Fruit fly (Drosophila melanogaster) whole organism, wandering third instar larva: ENCODE measurements around the gene Psf3.
A peak's percentile ranks its signal among the peaks of the same experiment; 100 is the strongest.

Source experiments
- Abd-B ChIP-seq: fragments of >200 bp; optimal IDR thresholded peaks from 2 replicates; lab custom pipeline; 2017; ENCODE audit warnings: missing biosample characterization, missing genetic modification characterization
- CG9705 ChIP-seq: fragments of 200-800 bp; sonication (Bioruptor generic); optimal IDR thresholded peaks from 2 replicates; lab custom pipeline; 2018; ENCODE audit warnings: missing biosample characterization, mild to moderate bottlenecking, missing genetic modification characterization
- CrebA ChIP-seq: fragments of 200-800 bp; sonication (Bioruptor generic); optimal IDR thresholded peaks from 2 replicates; lab custom pipeline; 2016; ENCODE audit warnings: missing biosample characterization, mild to moderate bottlenecking, missing genetic modification characterization, borderline replicate concordance
- Dfd ChIP-seq: fragments of >200 bp; optimal IDR thresholded peaks from 2 replicates; lab custom pipeline; 2017; ENCODE audit warnings: missing biosample characterization, missing genetic modification characterization
- Dif ChIP-seq: fragments of 200-275, 200-300 bp; sonication (Bioruptor generic); optimal IDR thresholded peaks from 2 replicates; lab custom pipeline; 2018; ENCODE audit warnings: missing biosample characterization, missing genetic modification characterization; ENCODE audit not compliant: partially characterized antibody
- GATAd ChIP-seq: sonication (Bioruptor generic); optimal IDR thresholded peaks from 2 replicates; lab custom pipeline; 2016; ENCODE audit warnings: missing biosample characterization, missing genetic modification characterization
- HLH106 ChIP-seq: fragments of 200-800 bp; optimal IDR thresholded peaks from 3 replicates; lab custom pipeline; 2019; ENCODE audit warnings: missing biosample characterization, mild to moderate bottlenecking, missing genetic modification characterization, moderate library complexity
- Hnf4 ChIP-seq: fragments of 200-800 bp; sonication (Bioruptor generic); optimal IDR thresholded peaks from 2 replicates; lab custom pipeline; 2016; ENCODE audit warnings: missing biosample characterization, mild to moderate bottlenecking, missing genetic modification characterization
- Hr78 ChIP-seq: fragments of >200 bp; optimal IDR thresholded peaks from 2 replicates; lab custom pipeline; 2017; ENCODE audit warnings: missing biosample characterization, missing genetic modification characterization
- Hr83 ChIP-seq: fragments of 200-300 bp; sonication (Bioruptor generic); optimal IDR thresholded peaks from 2 replicates; lab custom pipeline; 2016; ENCODE audit warnings: missing biosample characterization, mild to moderate bottlenecking, missing genetic modification characterization, moderate library complexity; ENCODE audit not compliant: poor library complexity, severe bottlenecking
- Jra ChIP-seq: sonication (Bioruptor generic); optimal IDR thresholded peaks from 2 replicates; lab custom pipeline; 2016; ENCODE audit warnings: missing biosample characterization, missing genetic modification characterization
- Mio ChIP-seq: sonication (Bioruptor generic); optimal IDR thresholded peaks from 2 replicates; lab custom pipeline; 2016; ENCODE audit warnings: missing biosample characterization, missing genetic modification characterization
- Myc ChIP-seq: fragments of >200 bp; optimal IDR thresholded peaks from 2 replicates; lab custom pipeline; 2017
- OdsH ChIP-seq: fragments of 200-800 bp; sonication (Bioruptor generic); optimal IDR thresholded peaks from 2 replicates; lab custom pipeline; 2016; ENCODE audit warnings: missing biosample characterization, mild to moderate bottlenecking, missing genetic modification characterization
- Rel ChIP-seq, 2 experiments: fragments of 200-800 bp; sonication (Bioruptor generic) in 1 of 2; optimal IDR thresholded peaks; 2 replicates in 1 of 2; 3 replicates in 1 of 2; lab custom pipeline; 2016 to 2019; ENCODE audit warnings: mild to moderate bottlenecking in 2 of 2, missing biosample characterization in 2 of 2, missing genetic modification characterization in 2 of 2, moderate library complexity in 1 of 2
- Sp1 ChIP-seq: fragments of 200-800 bp; sonication (Bioruptor generic); optimal IDR thresholded peaks from 3 replicates; lab custom pipeline; 2019; ENCODE audit warnings: missing biosample characterization, mild to moderate bottlenecking, missing genetic modification characterization, moderate library complexity
- Vsx2 ChIP-seq: fragments of 200-300, 225-300 bp; sonication (Bioruptor generic); optimal IDR thresholded peaks from 2 replicates; lab custom pipeline; 2018; ENCODE audit warnings: missing biosample characterization, missing genetic modification characterization; ENCODE audit not compliant: partially characterized antibody
- br ChIP-seq: fragments of 200-800 bp; sonication (Bioruptor generic); optimal IDR thresholded peaks from 2 replicates; lab custom pipeline; 2016; ENCODE audit warnings: missing biosample characterization, missing genetic modification characterization
- brk ChIP-seq: fragments of 200-800 bp; sonication (Bioruptor generic); optimal IDR thresholded peaks from 2 replicates; lab custom pipeline; 2016; ENCODE audit warnings: missing biosample characterization, mild to moderate bottlenecking, missing genetic modification characterization
- dl ChIP-seq, 2 experiments: fragments of 175-275, 200-275 bp in 1 of 2; fragments of 200-275 bp in 1 of 2; sonication (Bioruptor generic); optimal IDR thresholded peaks; lab custom pipeline; 2018; ENCODE audit warnings: mild to moderate bottlenecking in 2 of 2, missing biosample characterization in 2 of 2, missing genetic modification characterization in 2 of 2, moderate library complexity in 2 of 2; ENCODE audit not compliant: partially characterized antibody in 2 of 2, insufficient read depth in 1 of 2
- dmrt93B ChIP-seq: fragments of 200-800 bp; sonication (Bioruptor generic); optimal IDR thresholded peaks from 2 replicates; lab custom pipeline; 2018; ENCODE audit warnings: missing biosample characterization, mild to moderate bottlenecking, missing genetic modification characterization
- dsf ChIP-seq: sonication (Bioruptor generic); optimal IDR thresholded peaks from 2 replicates; lab custom pipeline; 2016; ENCODE audit warnings: missing biosample characterization, missing genetic modification characterization, borderline replicate concordance
- ey ChIP-seq: fragments of 200-800 bp; sonication (Bioruptor generic); optimal IDR thresholded peaks from 2 replicates; lab custom pipeline; 2016; ENCODE audit warnings: missing biosample characterization, missing genetic modification characterization
- foxo ChIP-seq, 2 experiments: fragments of 200-800 bp; sonication (Bioruptor generic); optimal IDR thresholded peaks; 2 replicates in 1 of 2; 3 replicates in 1 of 2; lab custom pipeline; 2016 to 2017; ENCODE audit warnings: missing biosample characterization in 2 of 2, missing genetic modification characterization in 2 of 2
- fru ChIP-seq: fragments of 200-800 bp; sonication (Bioruptor generic); optimal IDR thresholded peaks from 3 replicates; lab custom pipeline; 2016; ENCODE audit warnings: missing biosample characterization, mild to moderate bottlenecking, missing genetic modification characterization
- h ChIP-seq: fragments of 200-800 bp; sonication (Bioruptor generic); optimal IDR thresholded peaks from 3 replicates; lab custom pipeline; 2016; ENCODE audit warnings: missing biosample characterization, mild to moderate bottlenecking, missing genetic modification characterization
- jim ChIP-seq: fragments of 175-275, 200-325 bp; sonication (Bioruptor generic); optimal IDR thresholded peaks from 2 replicates; lab custom pipeline; 2016; ENCODE audit warnings: missing biosample characterization, mild to moderate bottlenecking, missing genetic modification characterization
- pan ChIP-seq: fragments of >200 bp; optimal IDR thresholded peaks from 2 replicates; lab custom pipeline; 2017
- psq ChIP-seq: fragments of 200-800 bp; sonication (Bioruptor generic); optimal IDR thresholded peaks from 3 replicates; lab custom pipeline; 2017; ENCODE audit warnings: missing biosample characterization, mild to moderate bottlenecking, missing genetic modification characterization, moderate library complexity
- rgr ChIP-seq: fragments of 200-800 bp; sonication (Bioruptor generic); optimal IDR thresholded peaks from 3 replicates; lab custom pipeline; 2016; ENCODE audit warnings: missing biosample characterization, mild to moderate bottlenecking, missing genetic modification characterization
- sage ChIP-seq: fragments of 200-800 bp; sonication (Bioruptor generic); optimal IDR thresholded peaks from 2 replicates; lab custom pipeline; 2016; ENCODE audit warnings: missing biosample characterization, mild to moderate bottlenecking, missing genetic modification characterization
- sv ChIP-seq: fragments of 200-800 bp; sonication (Bioruptor generic); optimal IDR thresholded peaks from 3 replicates; lab custom pipeline; 2016; ENCODE audit warnings: missing biosample characterization, missing genetic modification characterization
- usp ChIP-seq: fragments of >200 bp; optimal IDR thresholded peaks from 2 replicates; lab custom pipeline; 2017; ENCODE audit warnings: missing biosample characterization, missing genetic modification characterization
- woc ChIP-seq: sonication (Bioruptor generic); optimal IDR thresholded peaks from 2 replicates; lab custom pipeline; 2016; ENCODE audit warnings: missing biosample characterization, mild to moderate bottlenecking, missing genetic modification characterization

Gene Psf3

DNA sequence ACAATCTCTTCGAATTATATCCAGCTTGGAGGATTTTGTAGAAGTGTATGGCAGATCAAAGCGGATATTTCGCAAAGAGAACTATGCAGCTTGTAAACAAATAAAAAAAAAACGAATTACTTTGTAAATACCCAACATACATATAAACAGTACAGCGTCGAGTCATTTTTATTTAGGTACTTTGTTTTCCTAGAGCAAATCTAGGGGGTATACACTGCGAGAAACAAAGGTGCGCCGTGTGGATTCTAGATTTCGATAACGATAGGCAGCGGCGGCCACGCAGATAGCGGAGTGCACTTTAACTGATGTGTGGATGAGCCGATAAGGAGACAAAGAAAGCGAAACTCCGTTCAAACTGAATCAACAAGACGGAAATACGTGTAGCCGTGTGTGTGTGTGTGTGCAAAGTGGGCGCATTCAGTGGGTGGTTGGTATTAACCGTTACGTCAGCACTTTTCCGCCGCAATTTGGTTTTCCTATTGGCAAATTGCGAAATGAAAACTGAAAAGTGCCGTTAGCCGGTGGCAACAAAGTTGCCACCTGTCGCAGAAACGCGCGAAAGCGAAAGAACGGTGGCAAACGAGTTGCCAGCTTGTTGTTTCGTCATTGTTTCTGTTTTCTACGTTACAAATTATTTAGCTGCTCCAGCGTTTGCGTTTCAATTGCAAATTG lies 21.0 kb downstream of the Psf3 start:
- TF ChIP-seq Vsx2 (GFP tag; lab: Kevin White, UChicago): no peak
- TF ChIP-seq psq (GFP tag; lab: Kevin White, UChicago): peak; percentile 11
- TF ChIP-seq woc (GFP tag; lab: Kevin White, UChicago): no peak
- TF ChIP-seq dmrt93B: no peak
- no peak for TF ChIP-seq rgr (GFP tag; lab: Kevin White, UChicago)
- TF ChIP-seq Jra (GFP tag; lab: Kevin White, UChicago): peak; percentile 52
- TF ChIP-seq sv: no peak
- TF ChIP-seq brk (GFP tag; lab: Kevin White, UChicago): no peak
- no peak for TF ChIP-seq Dif (GFP tag; lab: Kevin White, UChicago)
- TF ChIP-seq CrebA: no peak
- peak; percentile 0 for TF ChIP-seq Hr83
- TF ChIP-seq fru (GFP tag; lab: Kevin White, UChicago): peak; percentile 29
- no peak for TF ChIP-seq pan (lab: Kevin White, UChicago)
- peak in 1 of 2 experiments; percentile 13 for TF ChIP-seq foxo (GFP tag; optimal IDR thresholded peaks at IDR 0.05; lab: Kevin White, UChicago)
- TF ChIP-seq sage (GFP tag; lab: Kevin White, UChicago): no peak
- no peak for TF ChIP-seq Hnf4 (GFP tag; lab: Kevin White, UChicago)
- TF ChIP-seq HLH106: no peak
- no peak for TF ChIP-seq GATAd
- TF ChIP-seq h (GFP tag; lab: Kevin White, UChicago): peak; percentile 45
- peak; percentile 46 for TF ChIP-seq br (GFP tag; lab: Kevin White, UChicago)
- TF ChIP-seq Rel (GFP tag; optimal IDR thresholded peaks at IDR 0.05; lab: Kevin White, UChicago): no peak
- TF ChIP-seq Rel (tag; optimal IDR thresholded peaks at IDR 0.05; lab: Kevin White, UChicago): no peak

- TF ChIP-seq fru (GFP tag; lab: Kevin White, UChicago) (peak; percentile 74), HLH106 (peak; percentile 29), Dfd (GFP tag; lab: Kevin White, UChicago) (no peak), Dif (GFP tag; lab: Kevin White, UChicago) (no peak), psq (GFP tag; lab: Kevin White, UChicago) (peak; percentile 40), dmrt93B (peak; percentile 26), woc (GFP tag; lab: Kevin White, UChicago) (peak; percentile 5), rgr (GFP tag; lab: Kevin White, UChicago) (peak; percentile 54), br (GFP tag; lab: Kevin White, UChicago) (peak; percentile 49), Sp1 (GFP tag; lab: Kevin White, UChicago) (peak; percentile 51), Abd-B (GFP tag; lab: Kevin White, UChicago) (no peak), jim (GFP tag; lab: Kevin White, UChicago) (no peak), Myc (lab: Kevin White, UChicago) (no peak), h (GFP tag; lab: Kevin White, UChicago) (peak; percentile 62), sage (GFP tag; lab: Kevin White, UChicago) (no peak), OdsH (peak; percentile 33), sv (peak; percentile 37), Mio (GFP tag; lab: Kevin White, UChicago) (no peak), foxo (GFP tag; optimal IDR thresholded peaks at IDR 0.05; lab: Kevin White, UChicago) (peak in 1 of 2 experiments; percentile 69), ey (peak; percentile 46)
Measured at dm6 chrX:10362557-10363366, 22.9 kb downstream of the Psf3 start.

DNA sequence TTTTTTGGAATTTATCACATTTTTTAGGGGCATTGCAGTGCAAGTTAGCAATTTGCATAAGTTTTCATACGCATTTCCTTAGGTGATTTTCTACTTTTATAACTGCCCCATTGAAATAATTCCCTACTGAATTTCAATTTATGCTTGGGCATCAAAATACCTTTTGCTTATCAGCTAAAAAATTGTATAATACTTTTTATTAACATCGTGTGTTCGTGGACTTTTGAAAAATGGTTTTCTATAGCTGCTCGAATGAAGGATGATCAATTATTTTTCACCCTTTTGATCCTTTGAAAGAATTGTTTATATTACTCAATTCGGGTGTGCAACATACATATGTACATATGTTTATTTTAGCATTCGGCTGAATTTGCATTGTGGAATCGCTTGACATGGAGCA lies 23.5 kb downstream of the Psf3 start:
- TF ChIP-seq br (GFP tag; lab: Kevin White, UChicago): no peak
- TF ChIP-seq CG9705 (GFP tag; lab: Kevin White, UChicago): no peak
- no peak for TF ChIP-seq Hr83
- TF ChIP-seq Jra (GFP tag; lab: Kevin White, UChicago): no peak
- TF ChIP-seq usp (GFP tag; lab: Kevin White, UChicago): no peak
- no peak for TF ChIP-seq sv
- TF ChIP-seq fru (GFP tag; lab: Kevin White, UChicago): no peak
- TF ChIP-seq h (GFP tag; lab: Kevin White, UChicago): no peak
- TF ChIP-seq rgr (GFP tag; lab: Kevin White, UChicago): no peak
- TF ChIP-seq Sp1 (GFP tag; lab: Kevin White, UChicago): no peak
- no peak for TF ChIP-seq psq (GFP tag; lab: Kevin White, UChicago)
- TF ChIP-seq dl (GFP tag; optimal IDR thresholded peaks at IDR 0.05; lab: Kevin White, UChicago; ENCODE audit: insufficient read depth in 1 of 2, partially characterized antibody in 2 of 2): no peak
- TF ChIP-seq Hr78 (GFP tag; lab: Kevin White, UChicago): no peak
- no peak for TF ChIP-seq Rel (GFP tag; optimal IDR thresholded peaks at IDR 0.05; lab: Kevin White, UChicago)
- TF ChIP-seq Rel (tag; optimal IDR thresholded peaks at IDR 0.05; lab: Kevin White, UChicago): no peak
- TF ChIP-seq ey: no peak
- no peak for TF ChIP-seq HLH106
- no peak for TF ChIP-seq OdsH
- TF ChIP-seq dsf (GFP tag; lab: Kevin White, UChicago): no peak
- TF ChIP-seq Dfd (GFP tag; lab: Kevin White, UChicago): no peak
- TF ChIP-seq, all 38 proteins: peak for 0
